Worm (Caenorhabditis elegans) whole organism, L4/young adult: ENCODE measurements around the gene gpa-11.

Source experiments
- dao-5 ChIP-seq: sonication (generic microtip); optimal IDR thresholded peaks from 2 replicates; lab custom pipeline; 2016; ENCODE audit warnings: missing genotype, missing genetic modification characterization, moderate library complexity, missing compliant biosample characterization
- him-1 ChIP-seq: sonication (generic microtip); optimal IDR thresholded peaks from 2 replicates; lab custom pipeline; 2016; ENCODE audit warnings: missing genotype, missing genetic modification reagents, missing genetic modification characterization, missing compliant biosample characterization

ce11 chrII:4222469-4222868 is 24.5 kb upstream of the gpa-11 start:
- no peak for TF ChIP-seq dao-5 (tag; lab: Kevin White, UChicago)
- no peak for TF ChIP-seq him-1
